Worm (Caenorhabditis elegans): ENCODE data around the gene paf-2.

ce11 chrX:4295917-4296316, 1.6 kb downstream of the paf-2 start:
- no peak for TF ChIP-seq dve-1 (tag; optimal IDR thresholded peaks at IDR 0.05)
- no peak for TF ChIP-seq syd-9 (tag; optimal IDR thresholded peaks at IDR 0.05)
- no peak for TF ChIP-seq unc-55 (GFP tag; optimal IDR thresholded peaks at IDR 0.05)
- TF ChIP-seq pqm-1 (tag; optimal IDR thresholded peaks at IDR 0.05), result no peak
- TF ChIP-seq nfya-1 (tag; optimal IDR thresholded peaks at IDR 0.05), result no peak
- no peak for TF ChIP-seq elt-2 (tag; optimal IDR thresholded peaks at IDR 0.05)
- TF ChIP-seq pha-4 (tag; optimal IDR thresholded peaks at IDR 0.05), result no peak
- no peak for TF ChIP-seq ceh-24 (tag; optimal IDR thresholded peaks at IDR 0.05)
- no peak for TF ChIP-seq ceh-31 (tag; optimal IDR thresholded peaks at IDR 0.05)
- TF ChIP-seq ceh-18 (tag; optimal IDR thresholded peaks at IDR 0.05), result no peak
- no peak for TF ChIP-seq ztf-16 (tag; optimal IDR thresholded peaks at IDR 0.05)

All from whole organism, late embryonic.